Worm (Caenorhabditis elegans): ENCODE measurements around the gene mpz-6.

ce11 chrII:9369394-9369793, 37.5 kb downstream of the mpz-6 start:
- TF ChIP-seq lin-39 (tag; optimal IDR thresholded peaks at IDR 0.05) = no peak
- no peak for TF ChIP-seq mml-1 (tag; optimal IDR thresholded peaks at IDR 0.05)
- no peak for TF ChIP-seq pqm-1 (tag; optimal IDR thresholded peaks at IDR 0.05)
- TF ChIP-seq R02D3.7 (tag; optimal IDR thresholded peaks at IDR 0.05) = no peak
- no peak for TF ChIP-seq ceh-9 (tag; optimal IDR thresholded peaks at IDR 0.05)
- TF ChIP-seq nhr-11 (tag; optimal IDR thresholded peaks at IDR 0.05) = no peak
- TF ChIP-seq nhr-25 (tag; optimal IDR thresholded peaks at IDR 0.05) = no peak
- no peak for TF ChIP-seq elt-3 (tag; optimal IDR thresholded peaks at IDR 0.05)

All from whole organism, L3 larva.